Fruit fly (Drosophila melanogaster) whole organism, adult: ENCODE measurements around the gene CG14154.

Experiments used
- CG33017 ChIP-seq: fragments of 200-800 bp; sonication (Bioruptor generic); optimal IDR thresholded peaks from 2 replicates; lab custom pipeline; 2018; ENCODE audit warnings: missing biosample characterization, mild to moderate bottlenecking, missing genetic modification characterization, moderate library complexity
- CG7045 ChIP-seq: fragments of 200-800 bp; sonication (Bioruptor generic); optimal IDR thresholded peaks from 2 replicates; lab custom pipeline; 2017; ENCODE audit warnings: missing biosample characterization, mild to moderate bottlenecking, missing genetic modification characterization
- Mnt ChIP-seq: fragments of 200-800 bp; sonication (Bioruptor generic); optimal IDR thresholded peaks from 2 replicates; lab custom pipeline; 2016; ENCODE audit warnings: missing biosample characterization, mild to moderate bottlenecking, missing genetic modification characterization
- bab1 ChIP-seq: fragments of 200-800 bp; sonication (Bioruptor generic); optimal IDR thresholded peaks from 3 replicates; lab custom pipeline; 2019; ENCODE audit warnings: missing biosample characterization, mild to moderate bottlenecking, missing genetic modification characterization, moderate library complexity
- cic ChIP-seq: fragments of 200-800 bp; sonication (Bioruptor generic); optimal IDR thresholded peaks from 2 replicates; lab custom pipeline; 2017; ENCODE audit warnings: missing biosample characterization, mild to moderate bottlenecking, missing genetic modification characterization, moderate library complexity

Gene CG14154

DNA sequence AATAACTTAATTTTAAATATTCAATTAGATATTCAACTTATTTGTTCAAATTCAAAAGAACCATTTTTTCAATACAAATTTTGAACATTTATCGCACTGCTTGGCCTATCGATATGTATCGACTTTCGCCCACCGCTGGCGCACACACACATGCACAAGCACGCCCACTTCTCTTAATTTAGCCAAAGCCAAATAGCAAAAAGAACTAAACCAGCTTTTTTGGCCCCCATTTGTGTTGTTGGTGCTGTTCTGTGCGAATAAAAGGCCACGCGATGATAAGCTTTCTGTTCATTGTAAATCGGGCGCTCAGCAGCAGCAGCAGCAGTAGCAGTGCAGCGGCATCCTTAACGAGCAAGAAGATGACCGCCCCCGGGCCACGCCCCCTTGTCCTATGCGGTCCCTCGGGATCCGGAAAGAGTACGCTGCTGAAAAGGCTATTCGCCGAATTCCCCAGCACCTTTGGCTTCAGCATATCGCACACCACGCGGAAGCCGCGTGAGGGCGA, 49.3 kb downstream of the CG14154 start, which contains the start of gene CG11811:
Gene CG11811 (plus strand): TSS at position 121 of the 505 bp plus-strand sequence.
- peak; percentile 26 for TF ChIP-seq bab1 (GFP tag; lab: Kevin White, UChicago)
- peak; percentile 33 for TF ChIP-seq Mnt (GFP tag; lab: Kevin White, UChicago)
- peak; percentile 33 for TF ChIP-seq cic (GFP tag; lab: Kevin White, UChicago)
- TF ChIP-seq CG33017 (tag; lab: Kevin White, UChicago): no peak
- TF ChIP-seq CG7045 (GFP tag; lab: Kevin White, UChicago): no peak
